Worm (Caenorhabditis elegans): ENCODE data around the gene K06H7.2.

The K06H7.2 gene

DNA sequence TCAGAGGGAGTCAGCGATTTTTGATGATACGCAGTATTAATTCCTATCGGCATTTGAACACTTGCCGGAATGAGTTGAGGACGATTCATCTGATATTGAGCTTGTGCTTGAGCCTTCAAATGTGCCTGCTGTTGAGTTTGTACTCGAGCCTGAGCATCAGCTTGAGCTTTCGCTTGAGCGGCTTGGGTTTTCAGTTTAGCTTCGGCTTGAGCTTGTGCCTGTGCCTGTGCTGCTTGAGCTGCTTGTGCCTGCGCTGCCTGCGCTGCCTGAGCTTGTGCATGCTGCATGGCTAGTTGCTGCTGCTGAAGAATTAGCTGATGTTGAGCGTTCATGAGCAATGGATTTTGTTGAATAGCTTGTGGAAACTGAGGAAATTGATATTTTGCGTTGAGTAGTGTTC lies 22.5 kb downstream of the K06H7.2 start:
- no peak for TF ChIP-seq atf-7 (tag; optimal IDR thresholded peaks at IDR 0.05)
- peak; percentile 59 for TF ChIP-seq zfh-2 (GFP tag; conservative IDR thresholded peaks at IDR 0.05)

DNA sequence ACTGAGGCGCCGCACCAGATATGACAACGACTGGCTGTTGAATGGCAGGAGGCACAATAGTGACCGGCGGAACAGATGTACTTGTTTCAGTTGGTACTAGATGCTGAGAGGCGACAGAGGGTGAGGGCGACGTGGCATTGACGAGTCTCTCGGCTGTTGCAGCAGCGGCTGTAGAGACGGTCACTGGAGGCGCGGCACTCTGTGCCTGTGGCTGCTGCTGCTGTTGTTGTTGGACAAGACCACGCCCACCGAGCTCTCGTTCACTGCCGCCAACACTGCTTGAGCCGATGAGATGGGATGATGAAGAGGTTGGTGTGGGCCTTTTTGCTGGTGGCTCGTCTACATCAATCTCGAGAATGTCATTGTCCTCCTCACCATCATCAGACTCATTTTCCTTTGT lies 23.8 kb downstream of the K06H7.2 start:
- no peak for TF ChIP-seq B0019.2 (GFP tag; conservative IDR thresholded peaks at IDR 0.05)
- TF ChIP-seq zfh-2 (GFP tag; conservative IDR thresholded peaks at IDR 0.05) = peak; percentile 85
- peak; percentile 54 for TF ChIP-seq egrh-3 (GFP tag; IDR thresholded peaks at IDR 0.05)
- no peak for TF ChIP-seq B0035.1 (tag; optimal IDR thresholded peaks at IDR 0.05)

DNA sequence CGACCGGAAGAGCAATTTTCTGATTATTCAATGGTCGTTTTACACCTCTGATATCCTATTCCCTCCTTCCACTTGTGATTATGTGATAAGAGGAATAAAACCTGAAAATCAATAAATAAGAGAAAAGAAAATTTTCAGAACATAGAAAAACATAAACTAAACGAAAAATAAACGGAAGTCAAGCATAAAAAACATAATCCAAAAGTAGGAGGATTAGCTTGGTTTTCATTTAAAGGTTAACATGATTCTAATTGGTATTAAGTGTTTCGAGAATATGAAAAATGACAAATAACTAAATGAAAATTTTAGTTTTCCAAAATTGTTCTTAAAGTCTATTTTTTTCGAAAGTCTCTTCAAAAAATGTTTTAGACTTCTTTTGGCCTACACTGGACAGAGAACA lies 27.8 kb downstream of the K06H7.2 start, which contains the start of gene gei-8:
TSS of gene gei-8 (minus strand) at position 101 of the 400 bp plus-strand sequence.
- no peak for TF ChIP-seq B0336.3 (GFP tag; IDR thresholded peaks at IDR 0.05)
- TF ChIP-seq nhr-179 (tag; optimal IDR thresholded peaks at IDR 0.05) = no peak
- no peak for TF ChIP-seq ztf-25 (GFP tag; IDR thresholded peaks at IDR 0.05)
- no peak for TF ChIP-seq Y79H2A.3 (GFP tag; conservative IDR thresholded peaks at IDR 0.05)
- no peak for TF ChIP-seq aptf-3 (GFP tag; IDR thresholded peaks at IDR 0.05)
- no peak for TF ChIP-seq hsf-1 (GFP tag; IDR thresholded peaks at IDR 0.05)
- no peak for TF ChIP-seq mxl-1 (tag; optimal IDR thresholded peaks at IDR 0.05)
- TF ChIP-seq madf-8 (GFP tag; conservative IDR thresholded peaks at IDR 0.05) = no peak
- no peak for TF ChIP-seq let-526 (GFP tag; IDR thresholded peaks at IDR 0.05)
- no peak for TF ChIP-seq fkh-3 (tag; optimal IDR thresholded peaks at IDR 0.05)
- TF ChIP-seq nhr-90 (tag; optimal IDR thresholded peaks at IDR 0.05) = no peak
- no peak for TF ChIP-seq F10E7.11 (tag; optimal IDR thresholded peaks at IDR 0.05)
- TF ChIP-seq B0019.2 (GFP tag; conservative IDR thresholded peaks at IDR 0.05) = no peak
- TF ChIP-seq rec-8 (tag; optimal IDR thresholded peaks at IDR 0.05) = no peak

DNA sequence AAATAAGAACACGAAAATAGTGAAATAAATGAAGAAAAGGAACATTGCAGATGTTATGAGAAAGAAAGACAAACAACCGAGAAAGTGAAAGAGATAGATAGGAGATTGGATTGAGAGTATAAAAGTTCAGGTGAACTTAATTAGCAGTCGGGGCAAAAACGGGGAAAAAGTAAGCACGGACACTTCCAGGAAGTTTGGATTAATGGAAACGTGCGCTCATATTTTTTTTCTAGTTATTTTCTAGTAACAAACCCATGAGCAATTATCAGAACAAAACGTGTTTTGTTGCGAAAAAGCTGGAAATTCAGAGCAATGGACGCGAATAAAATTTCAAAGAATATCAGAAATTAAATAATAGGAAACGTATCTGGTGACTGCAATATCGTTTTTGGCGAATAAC lies 28.6 kb downstream of the K06H7.2 start:
- TF ChIP-seq mes-4 (tag; optimal IDR thresholded peaks at IDR 0.05) (no peak), hrde-1 (tag; optimal IDR thresholded peaks at IDR 0.05; ENCODE audit: borderline replicate concordance) (no peak), B0261.1 (tag; optimal IDR thresholded peaks at IDR 0.05) (no peak), lag-1 (GFP tag; IDR thresholded peaks at IDR 0.05) (no peak), repo-1 (tag; optimal IDR thresholded peaks at IDR 0.05) (no peak), ets-4 (GFP tag; optimal IDR thresholded peaks at IDR 0.05) (no peak), bed-2 (GFP tag; IDR thresholded peaks at IDR 0.05) (no peak), ekl-4 (GFP tag; IDR thresholded peaks at IDR 0.05) (no peak), F10E7.11 (tag; optimal IDR thresholded peaks at IDR 0.05) (no peak), F55B11.4 (tag; optimal IDR thresholded peaks at IDR 0.05; ENCODE audit: borderline replicate concordance, insufficient read depth) (no peak)

ce11 chrIII:8124323-8124722 lies 30.9 kb downstream of the K06H7.2 start:
- TF ChIP-seq lin-35 (GFP tag; optimal IDR thresholded peaks at IDR 0.05) (peak in 1 of 3 experiments; percentile 49), hmg-1.2 (GFP tag; IDR thresholded peaks at IDR 0.05) (peak; percentile 63; the same call in 1 of the 2 replicates), F23B12.7 (tag; optimal IDR thresholded peaks at IDR 0.05; ENCODE audit: insufficient read depth) (peak; percentile 54), tbp1 (GFP tag; optimal IDR thresholded peaks at IDR 0.05) (peak; percentile 4), lin-40 (tag; optimal IDR thresholded peaks at IDR 0.05) (peak; percentile 44), ccch-3 (GFP tag; optimal IDR thresholded peaks at IDR 0.05) (no peak), nhr-80 (tag; optimal IDR thresholded peaks at IDR 0.05) (peak; percentile 62), attf-5 (GFP tag; optimal IDR thresholded peaks at IDR 0.05) (peak; percentile 9), somi-1 (GFP tag; optimal IDR thresholded peaks at IDR 0.05) (peak; percentile 34), C06A6.2 (GFP tag; conservative IDR thresholded peaks at IDR 0.05) (no peak)

Measured in whole organism, young adult.